Worm (Caenorhabditis elegans) whole organism, late embryonic: ENCODE data around the gene Y105C5A.1272.

Experiments
- ama-1 ChIP-seq: fragments of 150-350 bp; optimal IDR thresholded peaks from 2 replicates; lab custom pipeline; 2014
- ceh-14 ChIP-seq: sonication (generic microtip); optimal IDR thresholded peaks from 2 replicates; lab custom pipeline; 2016; ENCODE audit warnings: missing genotype, missing genetic modification characterization, missing compliant biosample characterization
- ceh-18 ChIP-seq: sonication (generic microtip); optimal IDR thresholded peaks from 2 replicates; lab custom pipeline; 2016; ENCODE audit warnings: missing genetic modification characterization, missing compliant biosample characterization
- ceh-19 ChIP-seq: fragments of 200-800 bp; sonication (Bioruptor generic); optimal IDR thresholded peaks from 2 replicates; lab custom pipeline; 2018; ENCODE audit warnings: mild to moderate bottlenecking, missing genetic modification characterization, missing compliant biosample characterization
- ceh-31 ChIP-seq: sonication (generic microtip); optimal IDR thresholded peaks from 2 replicates; lab custom pipeline; 2016; ENCODE audit warnings: missing genetic modification characterization, missing compliant biosample characterization
- dve-1 ChIP-seq: sonication (generic microtip); optimal IDR thresholded peaks from 2 replicates; lab custom pipeline; 2017; ENCODE audit warnings: antibody characterized with exemption, mild to moderate bottlenecking, missing genetic modification characterization, missing compliant biosample characterization
- fkh-6 ChIP-seq: sonication (generic microtip); optimal IDR thresholded peaks from 2 replicates; lab custom pipeline; 2016; ENCODE audit warnings: missing genetic modification characterization, missing compliant biosample characterization
- hlh-13 ChIP-seq: fragments of 200-800 bp; sonication (Bioruptor generic); optimal IDR thresholded peaks from 2 replicates; lab custom pipeline; 2018; ENCODE audit warnings: mild to moderate bottlenecking, missing genetic modification characterization, missing compliant biosample characterization
- hlh-6 ChIP-seq: sonication (generic microtip); optimal IDR thresholded peaks from 2 replicates; lab custom pipeline; 2016; ENCODE audit warnings: missing genotype, missing genetic modification characterization, missing compliant biosample characterization
- lin-11 ChIP-seq: fragments of 200-800 bp; sonication (Bioruptor generic); optimal IDR thresholded peaks from 2 replicates; lab custom pipeline; 2018; ENCODE audit warnings: mild to moderate bottlenecking, missing genetic modification characterization, missing compliant biosample characterization
- nfya-1 ChIP-seq: sonication (generic microtip); optimal IDR thresholded peaks from 2 replicates; lab custom pipeline; 2017; ENCODE audit warnings: missing genetic modification characterization, mild to moderate bottlenecking, missing compliant biosample characterization, antibody characterized with exemption, moderate library complexity
- nhr-232 ChIP-seq: sonication (generic microtip); optimal IDR thresholded peaks from 2 replicates; lab custom pipeline; 2016; ENCODE audit warnings: missing genetic modification characterization, missing compliant biosample characterization
- npax-4 ChIP-seq: sonication (generic microtip); optimal IDR thresholded peaks from 2 replicates; lab custom pipeline; 2016; ENCODE audit warnings: missing genetic modification characterization, missing compliant biosample characterization
- pqm-1 ChIP-seq: sonication (generic microtip); optimal IDR thresholded peaks from 2 replicates; lab custom pipeline; 2016; ENCODE audit warnings: missing genetic modification characterization, missing compliant biosample characterization
- ref-2 ChIP-seq: sonication (generic microtip); optimal IDR thresholded peaks from 2 replicates; lab custom pipeline; 2016; ENCODE audit warnings: missing genetic modification characterization, missing compliant biosample characterization
- rnt-1 ChIP-seq: sonication (generic microtip); optimal IDR thresholded peaks from 2 replicates; lab custom pipeline; 2016; ENCODE audit warnings: missing genetic modification characterization, missing compliant biosample characterization
- tbx-2 ChIP-seq: sonication (generic microtip); optimal IDR thresholded peaks from 2 replicates; lab custom pipeline; 2016; ENCODE audit warnings: missing genetic modification characterization, missing compliant biosample characterization
- unc-42 ChIP-seq: sonication (generic microtip); optimal IDR thresholded peaks from 2 replicates; lab custom pipeline; 2016; ENCODE audit warnings: missing genotype, missing genetic modification characterization, missing compliant biosample characterization
- unc-55 ChIP-seq: sonication (generic microtip); optimal IDR thresholded peaks from 2 replicates; lab custom pipeline; 2017; ENCODE audit warnings: missing biosample characterization, missing genetic modification reagents, missing genetic modification characterization
- unc-86 ChIP-seq: sonication (generic microtip); optimal IDR thresholded peaks from 2 replicates; lab custom pipeline; 2016; ENCODE audit warnings: missing genetic modification characterization, missing compliant biosample characterization

Gene Y105C5A.1272

DNA sequence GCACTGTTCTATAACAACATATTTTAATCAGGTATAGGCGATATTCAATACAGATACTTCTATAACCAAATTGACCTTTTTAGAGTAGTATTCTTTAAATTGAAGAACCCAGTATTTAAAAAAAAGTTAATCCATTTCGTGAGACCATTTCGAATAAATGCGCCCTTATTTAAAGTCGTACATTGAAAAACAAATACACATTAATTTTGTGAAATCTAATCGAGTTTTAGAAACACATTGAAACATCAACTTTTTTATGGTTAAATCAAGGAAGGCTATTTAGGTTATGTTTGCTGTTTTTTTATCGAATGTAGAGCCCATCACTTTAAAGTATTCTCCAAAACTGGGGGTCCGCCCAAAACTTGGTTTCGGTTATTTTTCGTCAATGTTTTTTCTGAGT is 48.5 kb downstream of the Y105C5A.1272 start:
- TF ChIP-seq nhr-232 (no peak), npax-4 (tag; lab: Kevin White, UChicago) (no peak), tbx-2 (tag; lab: Kevin White, UChicago) (no peak), hlh-6 (tag; lab: Kevin White, UChicago) (no peak), rnt-1 (tag; lab: Kevin White, UChicago) (no peak), ama-1 (lab: Kevin White, UChicago) (no peak)

DNA sequence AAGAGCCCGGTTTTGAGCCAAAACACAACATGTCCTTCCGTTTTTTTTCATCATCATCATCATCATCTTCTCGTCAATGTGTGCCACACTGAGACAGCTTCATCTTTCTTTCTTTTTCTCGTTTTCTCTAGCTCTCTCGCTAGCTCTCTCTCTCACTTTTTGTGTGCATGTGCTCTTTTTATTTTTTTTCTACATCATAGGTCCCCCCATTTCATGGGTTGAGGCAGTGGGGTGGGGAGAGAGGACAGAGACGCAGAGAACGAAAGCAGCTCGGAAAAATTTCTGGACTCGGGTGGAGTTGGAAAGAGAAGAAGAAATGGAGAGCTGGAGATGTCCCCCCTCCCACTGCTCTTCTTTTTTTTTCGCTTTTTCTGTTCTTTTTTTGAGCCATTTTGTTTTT is 50.0 kb downstream of the Y105C5A.1272 start:
- TF ChIP-seq npax-4 (tag; lab: Kevin White, UChicago) (no peak), pqm-1 (tag; lab: Kevin White, UChicago) (no peak), ceh-18 (tag; lab: Kevin White, UChicago) (peak; percentile 78), ceh-31 (tag; lab: Kevin White, UChicago) (peak; percentile 74), ceh-14 (tag; lab: Kevin White, UChicago) (peak; percentile 14), unc-55 (GFP tag; lab: Kevin White, UChicago) (peak; percentile 60), lin-11 (tag; lab: Kevin White, UChicago) (no peak), ref-2 (no peak), fkh-6 (no peak), nfya-1 (tag; lab: Kevin White, UChicago) (peak; percentile 55), unc-42 (tag; lab: Kevin White, UChicago) (peak; percentile 44), dve-1 (tag; lab: Kevin White, UChicago) (no peak), ceh-19 (peak; percentile 18), unc-86 (no peak), hlh-13 (GFP tag; lab: Kevin White, UChicago) (no peak)
